Worm (Caenorhabditis elegans) whole organism, midembryonic: ENCODE data around the gene H12D21.5.

Experiments
- T22C8.4 ChIP-seq: fragments of 200-800 bp; sonication (Bioruptor generic); IDR thresholded peaks from 2 replicates; pipeline ENCODE4 v1.3.6; 2022; ENCODE audit warnings: missing genetic modification characterization, missing compliant biosample characterization
- cog-1 ChIP-seq: sonication (generic microtip); optimal IDR thresholded peaks from 2 replicates; lab custom pipeline; 2016; ENCODE audit warnings: missing genetic modification characterization, missing compliant biosample characterization
- flt-1 ChIP-seq: fragments of 200-800 bp; sonication (Bioruptor generic); IDR thresholded peaks from 2 replicates; pipeline ENCODE4 v1.3.6; 2022; ENCODE audit warnings: missing genetic modification characterization, missing compliant biosample characterization
- klf-2 ChIP-seq: fragments of 200-800 bp; sonication (Bioruptor generic); conservative IDR thresholded peaks from 2 replicates; pipeline ENCODE4 v1.3.6; 2022; ENCODE audit warnings: missing genetic modification reagents, missing genetic modification characterization, missing compliant biosample characterization
- med-1 ChIP-seq: sonication (generic microtip); optimal IDR thresholded peaks from 2 replicates; lab custom pipeline; 2017; ENCODE audit warnings: missing genetic modification characterization, mild to moderate bottlenecking, missing compliant biosample characterization, antibody characterized with exemption, missing genetic modification reagents; ENCODE audit not compliant: insufficient read depth
- ref-1 ChIP-seq: fragments of 200-800 bp; sonication (Bioruptor generic); conservative IDR thresholded peaks from 2 replicates; pipeline ENCODE4 v1.3.6; 2022; ENCODE audit warnings: missing genetic modification reagents, missing genetic modification characterization, missing compliant biosample characterization
- tab-1 ChIP-seq: fragments of 200-800 bp; sonication (Bioruptor generic); IDR thresholded peaks from 2 replicates; pipeline ENCODE4 v1.3.6; 2022; ENCODE audit warnings: missing genetic modification characterization, missing compliant biosample characterization
- ztf-23 ChIP-seq: fragments of 200-800 bp; sonication (Bioruptor generic); IDR thresholded peaks from 2 replicates; pipeline ENCODE4 v1.3.6; 2022; ENCODE audit warnings: missing genetic modification reagents, missing genetic modification characterization, missing compliant biosample characterization
- ztf-29 ChIP-seq: fragments of 200-800 bp; sonication (Bioruptor generic); IDR thresholded peaks from 2 replicates; pipeline ENCODE4 v1.3.6; 2022; ENCODE audit warnings: missing genetic modification reagents, missing genetic modification characterization, missing compliant biosample characterization

H12D21.5 gene

DNA sequence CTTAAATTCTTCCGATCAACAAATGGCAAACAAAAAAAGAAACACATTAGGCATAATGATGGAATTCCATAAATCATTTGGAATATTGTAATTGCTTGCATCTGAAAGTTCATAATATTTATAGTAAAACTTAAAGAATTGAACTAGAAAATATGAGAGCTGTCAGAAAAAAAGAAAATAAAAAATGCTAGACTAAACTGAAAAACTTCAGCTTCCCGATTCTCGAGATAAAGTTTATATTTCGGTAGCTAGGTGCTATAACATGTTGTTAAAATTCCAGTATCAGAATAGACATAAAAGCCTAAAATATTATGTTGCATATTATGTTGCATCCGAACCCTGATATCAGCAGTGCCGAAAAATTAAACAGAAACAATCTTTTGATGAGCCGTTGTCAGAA is 30.3 kb downstream of the H12D21.5 start, which contains the start of gene srg-54:
Gene srg-54 (minus strand): TSS at position 101 of the 400 bp plus-strand sequence.
- TF ChIP-seq med-1 (GFP tag; lab: Kevin White, UChicago) (no peak), T22C8.4 (GFP tag; lab: Robert Waterston, UW) (no peak), tab-1 (GFP tag; lab: Robert Waterston, UW) (no peak), klf-2 (no peak), cog-1 (no peak), ref-1 (GFP tag; lab: Robert Waterston, UW) (no peak)

ce11 chrV:14928248-14928647 is 34.4 kb downstream of the H12D21.5 start, which contains the start of gene srg-55:
Gene srg-55, minus strand, starts transcription at chrV:14928348.
- TF ChIP-seq T22C8.4 (GFP tag; lab: Robert Waterston, UW) (no peak), tab-1 (GFP tag; lab: Robert Waterston, UW) (no peak), med-1 (GFP tag; lab: Kevin White, UChicago) (no peak), cog-1 (no peak), ztf-23 (GFP tag; lab: Robert Waterston, UW) (no peak), klf-2 (no peak), ztf-29 (GFP tag; lab: Robert Waterston, UW) (no peak), flt-1 (GFP tag; lab: Robert Waterston, UW) (no peak), ref-1 (GFP tag; lab: Robert Waterston, UW) (no peak)

- TF ChIP-seq klf-2 = no peak
Observed at ce11 chrV:14930168-14930567, 36.4 kb downstream of the H12D21.5 start.

DNA sequence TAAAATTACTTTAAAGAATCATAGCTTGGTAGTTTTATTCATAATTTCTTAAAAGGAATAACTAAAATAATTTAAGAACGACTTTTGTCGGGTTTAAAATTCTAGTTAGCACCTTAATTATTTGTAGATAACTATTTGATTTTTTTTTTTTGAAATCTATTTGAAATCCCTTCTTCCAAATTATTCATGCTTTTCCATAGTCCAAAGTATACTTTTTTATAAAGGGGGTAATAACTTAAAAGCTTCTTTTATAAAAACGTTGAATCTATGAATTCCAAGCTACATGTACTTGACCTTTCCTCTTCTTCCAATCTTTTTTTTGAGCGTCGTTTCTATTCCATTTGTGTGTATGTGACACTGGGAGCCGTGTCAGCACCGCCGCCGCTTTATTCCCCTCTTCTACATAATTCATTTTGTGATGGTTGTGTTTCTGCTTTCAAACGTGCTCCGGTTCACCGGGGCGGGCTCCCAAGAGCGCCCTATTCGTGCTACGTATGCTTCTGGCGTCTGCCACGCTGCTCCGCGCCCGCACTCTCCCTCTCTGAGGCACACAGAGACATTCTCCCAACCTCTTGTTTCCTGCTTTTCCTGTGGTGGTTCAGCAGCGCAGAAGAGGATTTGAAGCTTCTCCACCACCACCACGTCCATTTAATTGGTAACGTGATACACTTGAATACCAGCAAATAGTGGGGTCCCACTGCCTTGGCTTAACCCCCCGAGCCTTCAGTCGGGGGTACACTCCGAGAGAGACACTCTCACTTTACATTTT is 39.8 kb downstream of the H12D21.5 start:
- TF ChIP-seq ztf-23 (GFP tag; lab: Robert Waterston, UW) = no peak
- no peak for TF ChIP-seq flt-1 (GFP tag; lab: Robert Waterston, UW)
- TF ChIP-seq ztf-29 (GFP tag; lab: Robert Waterston, UW) = no peak
- no peak for TF ChIP-seq tab-1 (GFP tag; lab: Robert Waterston, UW)
- no peak for TF ChIP-seq med-1 (GFP tag; lab: Kevin White, UChicago)
- no peak for TF ChIP-seq T22C8.4 (GFP tag; lab: Robert Waterston, UW)

ce11 chrV:14936587-14936986 is 42.8 kb downstream of the H12D21.5 start, which contains the start of gene C30G7.2:
Gene C30G7.2, plus strand, starts transcription at chrV:14936887.
- TF ChIP-seq klf-2 (no peak), ref-1 (GFP tag; lab: Robert Waterston, UW) (no peak), cog-1 (no peak), ztf-23 (GFP tag; lab: Robert Waterston, UW) (no peak), T22C8.4 (GFP tag; lab: Robert Waterston, UW) (no peak), med-1 (GFP tag; lab: Kevin White, UChicago) (no peak), tab-1 (GFP tag; lab: Robert Waterston, UW) (no peak), flt-1 (GFP tag; lab: Robert Waterston, UW) (no peak), ztf-29 (GFP tag; lab: Robert Waterston, UW) (no peak)

ce11 chrV:14942898-14943297 is 49.1 kb downstream of the H12D21.5 start:
- TF ChIP-seq cog-1 (no peak), klf-2 (no peak), ztf-29 (GFP tag; lab: Robert Waterston, UW) (no peak), flt-1 (GFP tag; lab: Robert Waterston, UW) (no peak), tab-1 (GFP tag; lab: Robert Waterston, UW) (no peak), ref-1 (GFP tag; lab: Robert Waterston, UW) (no peak)

ce11 chrV:14943774-14944173 is 50.0 kb downstream of the H12D21.5 start:
- no peak for TF ChIP-seq ref-1 (GFP tag; lab: Robert Waterston, UW)
- no peak for TF ChIP-seq flt-1 (GFP tag; lab: Robert Waterston, UW)
- no peak for TF ChIP-seq T22C8.4 (GFP tag; lab: Robert Waterston, UW)
- TF ChIP-seq med-1 (GFP tag; lab: Kevin White, UChicago) = no peak
- TF ChIP-seq cog-1 = no peak
- no peak for TF ChIP-seq tab-1 (GFP tag; lab: Robert Waterston, UW)
- TF ChIP-seq ztf-29 (GFP tag; lab: Robert Waterston, UW) = no peak
- TF ChIP-seq klf-2 = no peak
